Fruit fly (Drosophila melanogaster) Kc167 (cell line): ENCODE measurements around the gene CG13085.

Experiments
- h ChIP-seq: fragments of >200 bp; optimal IDR thresholded peaks from 3 replicates; lab custom pipeline; 2018; ENCODE audit warnings: missing external identifiers
- psq ChIP-seq: fragments of >200 bp; optimal IDR thresholded peaks from 2 replicates; lab custom pipeline; 2017; ENCODE audit warnings: missing external identifiers
- ttk ChIP-seq: sonication (Bioruptor generic); optimal IDR thresholded peaks from 2 replicates; lab custom pipeline; 2017; ENCODE audit warnings: missing external identifiers

dm6 chr2L:19406419-19406818, 17.4 kb upstream of the CG13085 start:
- TF ChIP-seq h (lab: Kevin White, UChicago), result no peak
- no peak for TF ChIP-seq ttk (lab: Kevin White, UChicago)
- TF ChIP-seq psq, result no peak
